Fruit fly (Drosophila melanogaster): ENCODE measurements around the gene nAChRbeta3.

The nAChRbeta3 gene

dm6 chr2L:523165-523835 lies 21.6 kb upstream of the nAChRbeta3 start (continued):
- peak; percentile 17 for TF ChIP-seq CTCF (GFP tag; optimal IDR thresholded peaks at IDR 0.05)
- TF ChIP-seq Lim3 (GFP tag; IDR thresholded peaks at IDR 0.05), result no peak
- TF ChIP-seq schlank (tag; optimal IDR thresholded peaks at IDR 0.05), result peak; percentile 23
- TF ChIP-seq gro (GFP tag; optimal IDR thresholded peaks at IDR 0.05), result peak; percentile 78
- TF ChIP-seq Dip2 (GFP tag; IDR thresholded peaks at IDR 0.05), result no peak
- TF ChIP-seq nerfin-2 (GFP tag; IDR thresholded peaks at IDR 0.05; ENCODE audit: partially characterized antibody), result peak; percentile 32; the same call in 1 of the 2 replicates
- 0 out of 2 replicates have a peak, but pooled peaks have one; percentile 8 for TF ChIP-seq GATAe (GFP tag; conservative IDR thresholded peaks at IDR 0.05)
- peak; percentile 32 for TF ChIP-seq Side (GFP tag; optimal IDR thresholded peaks at IDR 0.05)
- 0 out of 3 replicates have a peak, but pooled peaks have one; percentile 36 for TF ChIP-seq Optix (GFP tag; IDR thresholded peaks at IDR 0.05)
- TF ChIP-seq stwl (tag; optimal IDR thresholded peaks at IDR 0.05), result peak; percentile 15
- TF ChIP-seq CG11456 (GFP tag; IDR thresholded peaks at IDR 0.05), result 0 out of 3 replicates have a peak, but pooled peaks have one; percentile 42
- TF ChIP-seq Sox100B (GFP tag; optimal IDR thresholded peaks at IDR 0.05), result no peak
- no peak for TF ChIP-seq Spps (tag; optimal IDR thresholded peaks at IDR 0.05)
- peak; percentile 81 for TF ChIP-seq kay (GFP tag; optimal IDR thresholded peaks at IDR 0.05)
- TF ChIP-seq jing (GFP tag; optimal IDR thresholded peaks at IDR 0.05), result no peak
- no peak for TF ChIP-seq jigr1 (GFP tag; IDR thresholded peaks at IDR 0.05)
- peak; percentile 61 for TF ChIP-seq HLHmδ (GFP tag; optimal IDR thresholded peaks at IDR 0.05)
- TF ChIP-seq CG13123 (GFP tag; optimal IDR thresholded peaks at IDR 0.05), result no peak
- peak; percentile 49 for TF ChIP-seq D19B (GFP tag; optimal IDR thresholded peaks at IDR 0.05)
- TF ChIP-seq Taf1 (GFP tag; IDR thresholded peaks at IDR 0.05), result no peak
- TF ChIP-seq maf-S (GFP tag; optimal IDR thresholded peaks at IDR 0.05), result peak; percentile 9
- peak; percentile 6 for TF ChIP-seq CG15601 (tag; optimal IDR thresholded peaks at IDR 0.05)
- TF ChIP-seq CG2889 (GFP tag; IDR thresholded peaks at IDR 0.05), result no peak
- TF ChIP-seq amos (GFP tag; IDR thresholded peaks at IDR 0.05; ENCODE audit: partially characterized antibody), result peak; percentile 59; the same call in 1 of the 2 replicates
- peak; percentile 16 for TF ChIP-seq CG6765 (GFP tag; optimal IDR thresholded peaks at IDR 0.05)
- TF ChIP-seq Med (GFP tag), result peak; percentile 95
- TF ChIP-seq CG10431 (GFP tag; optimal IDR thresholded peaks at IDR 0.05), result no peak
- no peak for TF ChIP-seq lov (optimal IDR thresholded peaks at IDR 0.05)
- 0 out of 3 replicates have a peak, but pooled peaks have one; percentile 13 for TF ChIP-seq lov (GFP tag; IDR thresholded peaks at IDR 0.05)
- no peak for TF ChIP-seq lmd (GFP tag; IDR thresholded peaks at IDR 0.05)
- peak; percentile 32 for TF ChIP-seq CG7928 (GFP tag; optimal IDR thresholded peaks at IDR 0.05)
- TF ChIP-seq bbx (GFP tag; IDR thresholded peaks at IDR 0.05; ENCODE audit: partially characterized antibody), result peak; percentile 64
- peak; percentile 60 for TF ChIP-seq MTF-1 (GFP tag; optimal IDR thresholded peaks at IDR 0.05; ENCODE audit: borderline replicate concordance)
- TF ChIP-seq CG8478 (optimal IDR thresholded peaks at IDR 0.05), result no peak
- TF ChIP-seq CG18011 (GFP tag; optimal IDR thresholded peaks at IDR 0.05), result peak; percentile 13
- TF ChIP-seq CG9932 (GFP tag; IDR thresholded peaks at IDR 0.05), result peak; percentile 27; the same call in 1 of the 2 replicates
- peak; percentile 74 for TF ChIP-seq CG34224 (GFP tag; IDR thresholded peaks at IDR 0.05; ENCODE audit: partially characterized antibody)
- TF ChIP-seq cg (GFP tag; optimal IDR thresholded peaks at IDR 0.05), result peak; percentile 88
- peak; percentile 14 for TF ChIP-seq CG18619 (GFP tag; optimal IDR thresholded peaks at IDR 0.05)
- no peak for TF ChIP-seq Dp (GFP tag; optimal IDR thresholded peaks at IDR 0.05)
- peak; percentile 1 for TF ChIP-seq tap (tag; optimal IDR thresholded peaks at IDR 0.05)
- no peak for TF ChIP-seq ro (GFP tag; IDR thresholded peaks at IDR 0.05)
- TF ChIP-seq CHES-1-like (GFP tag; optimal IDR thresholded peaks at IDR 0.05), result peak; percentile 71
- peak; percentile 49 for TF ChIP-seq lbe (GFP tag; optimal IDR thresholded peaks at IDR 0.05)
- peak; percentile 45 for TF ChIP-seq trem (tag; optimal IDR thresholded peaks at IDR 0.05)
- peak in 1 of 2 experiments; percentile 86 for TF ChIP-seq insv (GFP tag; optimal IDR thresholded peaks at IDR 0.05)
- TF ChIP-seq Lhr (GFP tag; optimal IDR thresholded peaks at IDR 0.05), result no peak
- peak; percentile 5 for TF ChIP-seq grau (tag; optimal IDR thresholded peaks at IDR 0.05)
- peak; percentile 73 for TF ChIP-seq nau (GFP tag; optimal IDR thresholded peaks at IDR 0.05)
- peak; percentile 15 for TF ChIP-seq chn (GFP tag; optimal IDR thresholded peaks at IDR 0.05)

Data from whole organism, embryonic.